Fruit fly (Drosophila melanogaster): Measurements from ENCODE around the gene wtrw.

wtrw gene

DNA sequence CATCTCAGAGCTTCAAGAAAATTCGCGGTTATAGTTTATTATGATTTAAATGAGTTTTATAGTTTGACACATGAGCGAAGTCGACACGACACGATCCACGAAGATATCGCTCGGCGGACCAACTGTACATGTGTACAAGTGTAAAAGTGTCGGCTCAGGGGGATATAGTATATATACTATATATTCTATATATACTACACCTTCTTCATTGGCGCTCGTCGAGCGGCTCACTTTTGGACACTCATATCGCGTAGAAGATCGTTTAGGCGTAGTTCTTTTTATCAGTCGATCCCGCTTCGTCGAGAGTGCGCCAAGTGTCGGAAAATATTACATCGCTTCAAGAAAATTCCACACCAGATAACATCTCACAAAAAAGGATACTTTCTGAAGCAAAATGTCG is at the start of gene wtrw:
Gene wtrw (plus strand): TSS at position 301 of the 400 bp plus-strand sequence.
- TF ChIP-seq EcR (GFP tag; optimal IDR thresholded peaks at IDR 0.05) (no peak), psq (optimal IDR thresholded peaks at IDR 0.05) (no peak), CG8478 (optimal IDR thresholded peaks at IDR 0.05) (no peak), pan (optimal IDR thresholded peaks at IDR 0.05) (no peak), Dll (optimal IDR thresholded peaks at IDR 0.05) (no peak), usp (GFP tag; optimal IDR thresholded peaks at IDR 0.05) (no peak)

DNA sequence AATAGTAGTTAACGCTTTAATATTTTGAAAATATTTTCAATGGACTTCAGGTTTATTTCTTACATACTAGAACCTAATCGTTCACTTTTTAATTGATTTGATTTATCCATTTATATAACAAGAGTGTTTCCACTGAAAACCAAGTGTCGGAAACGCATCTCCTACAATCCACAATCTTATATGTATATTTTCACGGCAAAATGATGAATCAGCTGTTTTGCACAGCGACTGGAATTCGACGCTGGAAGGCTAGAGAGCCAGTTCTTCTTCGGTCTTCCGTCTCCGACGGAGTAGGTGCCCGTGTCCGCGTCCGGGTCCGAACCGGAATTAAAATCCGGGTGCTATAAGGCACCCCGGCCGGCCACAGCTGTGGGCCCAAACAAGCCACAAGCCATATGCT is 6.7 kb upstream of the wtrw start:
- TF ChIP-seq EcR (GFP tag; optimal IDR thresholded peaks at IDR 0.05) (no peak), pan (optimal IDR thresholded peaks at IDR 0.05) (no peak), psq (optimal IDR thresholded peaks at IDR 0.05) (no peak)

DNA sequence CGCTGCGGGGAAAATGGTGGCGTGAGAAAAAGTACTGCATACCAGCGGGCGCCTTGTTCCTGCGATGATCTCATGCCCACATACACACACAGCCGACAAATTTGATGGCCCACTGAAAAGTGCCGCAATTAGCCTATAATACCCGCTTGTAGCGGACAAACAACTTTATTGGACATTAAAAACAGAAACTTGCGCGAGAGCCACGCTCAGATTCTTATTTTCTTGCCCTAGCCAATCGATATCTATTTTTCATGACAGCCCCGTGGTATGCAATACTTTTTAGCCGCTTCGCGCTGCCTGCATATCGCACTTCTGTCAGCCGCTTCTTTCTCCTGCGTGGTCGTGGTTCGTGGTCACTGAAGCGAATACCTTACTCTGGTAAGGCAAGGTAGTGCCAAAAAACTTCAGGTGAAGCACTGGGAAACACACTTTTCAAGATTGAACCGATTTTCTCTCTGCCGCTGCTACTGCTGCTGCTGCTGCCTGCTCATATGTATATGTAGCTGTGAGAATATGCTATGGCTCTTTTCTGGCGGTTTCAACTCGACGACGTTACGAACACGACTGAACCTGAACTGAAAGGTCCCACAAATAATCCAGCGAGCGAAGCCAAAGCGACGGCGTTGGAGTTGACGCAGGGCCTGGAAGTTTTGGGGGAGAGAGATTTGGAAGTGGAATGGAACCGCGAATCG is 4.8 kb upstream of the wtrw start, which contains the start of gene CG17816:
Gene CG17816 (minus strand): TSS at position 567 of the 692 bp plus-strand sequence.
- TF ChIP-seq Dll (optimal IDR thresholded peaks at IDR 0.05) (peak; percentile 26), CG8478 (optimal IDR thresholded peaks at IDR 0.05) (no peak)

DNA sequence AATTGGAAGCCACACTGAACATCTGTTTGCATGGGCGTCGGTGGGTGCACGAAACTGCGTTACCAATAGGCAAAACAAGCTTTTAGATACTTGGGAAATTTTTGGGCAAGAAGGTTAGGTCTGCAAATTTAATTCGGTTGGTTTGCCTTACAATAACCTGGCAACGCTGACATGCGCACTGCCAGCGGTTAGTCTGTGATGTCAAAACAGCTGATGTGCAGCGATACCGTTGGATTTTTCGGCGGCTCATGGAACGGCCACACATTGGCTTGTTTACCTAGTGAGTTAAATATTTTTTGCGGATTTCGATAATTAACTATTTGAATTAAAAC is 4.3 kb upstream of the wtrw start, which contains the start of gene ArgRS-m:
Gene ArgRS-m (plus strand): TSS at position 187 of the 332 bp plus-strand sequence.
- TF ChIP-seq usp (GFP tag; optimal IDR thresholded peaks at IDR 0.05) (no peak), Dll (optimal IDR thresholded peaks at IDR 0.05) (no peak), psq (optimal IDR thresholded peaks at IDR 0.05) (no peak), CG8478 (optimal IDR thresholded peaks at IDR 0.05) (no peak), EcR (GFP tag; optimal IDR thresholded peaks at IDR 0.05) (no peak), pan (optimal IDR thresholded peaks at IDR 0.05) (no peak)

DNA sequence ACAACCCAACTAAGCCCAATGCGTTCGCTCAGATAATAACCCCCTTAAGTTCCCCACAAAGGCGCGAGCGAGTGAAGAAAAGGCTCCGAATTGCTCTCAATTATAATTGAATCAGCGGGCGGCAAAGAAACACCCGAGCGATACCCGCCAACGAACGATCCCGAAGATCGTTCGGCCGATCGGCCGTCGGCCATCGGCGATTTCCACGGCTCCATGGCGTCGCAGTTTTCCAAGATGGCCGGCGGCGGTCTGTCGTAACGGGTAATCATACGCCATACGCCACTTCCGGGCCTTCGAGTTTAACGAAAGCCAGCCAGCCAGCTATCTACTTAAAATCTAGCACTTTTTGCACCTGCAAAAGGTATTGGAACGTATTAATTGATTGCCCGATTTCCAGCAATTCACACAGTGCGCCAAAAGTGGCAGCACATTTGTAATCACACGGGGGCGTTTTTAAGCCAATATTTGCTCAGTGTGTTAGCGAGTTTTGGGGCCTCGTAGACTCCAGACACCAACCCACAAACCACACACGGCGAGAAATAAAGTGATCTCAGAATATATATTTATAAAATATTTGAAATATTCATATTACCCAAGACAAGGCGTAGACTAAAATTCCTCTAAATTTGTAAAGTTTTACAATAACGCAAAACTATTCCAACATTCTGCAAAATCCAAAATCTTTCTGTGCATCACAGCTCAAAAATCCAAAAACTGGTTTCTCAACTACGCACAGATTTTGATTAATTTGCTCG is 1.3 kb downstream of the wtrw start:
- no peak for TF ChIP-seq usp (GFP tag; optimal IDR thresholded peaks at IDR 0.05)

DNA sequence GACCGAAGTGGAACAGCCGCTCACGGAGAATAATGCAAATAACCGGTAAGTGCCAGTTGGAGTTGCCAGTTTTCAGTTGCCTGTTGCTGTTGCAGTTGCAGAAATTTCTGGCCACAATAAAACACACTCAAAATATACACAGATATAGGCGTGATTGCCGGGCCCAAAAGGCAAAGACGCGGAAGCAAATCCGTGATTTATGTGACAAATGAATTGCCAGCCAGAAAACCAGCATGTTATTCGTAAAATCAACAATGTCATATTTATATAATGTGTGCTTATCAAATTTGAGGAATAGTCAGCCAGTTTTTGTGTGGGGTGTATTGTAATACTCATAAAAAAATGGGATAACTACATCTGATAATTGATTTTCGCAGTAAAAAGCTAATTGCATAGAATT is 3.5 kb downstream of the wtrw start:
- TF ChIP-seq psq (optimal IDR thresholded peaks at IDR 0.05), result no peak
- TF ChIP-seq usp (GFP tag; optimal IDR thresholded peaks at IDR 0.05), result no peak
- no peak for TF ChIP-seq EcR (GFP tag; optimal IDR thresholded peaks at IDR 0.05)
- TF ChIP-seq pan (optimal IDR thresholded peaks at IDR 0.05), result no peak
- TF ChIP-seq Dll (optimal IDR thresholded peaks at IDR 0.05), result no peak
- TF ChIP-seq CG8478 (optimal IDR thresholded peaks at IDR 0.05), result no peak

DNA sequence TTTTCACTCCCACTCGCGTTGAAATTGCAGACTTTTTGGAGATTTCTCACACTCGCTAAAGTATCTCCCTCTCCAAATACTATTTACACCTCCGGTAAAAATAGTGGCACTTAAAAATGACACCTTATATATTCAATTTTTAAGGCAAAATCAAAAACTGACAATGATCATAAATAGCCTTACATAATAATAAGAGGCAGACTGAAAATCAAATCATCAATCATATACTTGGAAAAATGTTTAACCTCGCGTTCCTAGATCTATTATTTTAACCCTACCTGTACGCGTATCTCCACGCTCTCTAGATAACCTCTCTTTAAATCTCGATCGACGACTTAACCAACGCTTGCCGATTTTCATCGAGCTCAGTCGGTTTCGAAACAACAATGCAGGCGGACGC is 4.3 kb downstream of the wtrw start:
- TF ChIP-seq EcR (GFP tag; optimal IDR thresholded peaks at IDR 0.05) (no peak), Dll (optimal IDR thresholded peaks at IDR 0.05) (no peak), psq (optimal IDR thresholded peaks at IDR 0.05) (no peak), usp (GFP tag; optimal IDR thresholded peaks at IDR 0.05) (no peak), CG8478 (optimal IDR thresholded peaks at IDR 0.05) (no peak), pan (optimal IDR thresholded peaks at IDR 0.05) (no peak)

DNA sequence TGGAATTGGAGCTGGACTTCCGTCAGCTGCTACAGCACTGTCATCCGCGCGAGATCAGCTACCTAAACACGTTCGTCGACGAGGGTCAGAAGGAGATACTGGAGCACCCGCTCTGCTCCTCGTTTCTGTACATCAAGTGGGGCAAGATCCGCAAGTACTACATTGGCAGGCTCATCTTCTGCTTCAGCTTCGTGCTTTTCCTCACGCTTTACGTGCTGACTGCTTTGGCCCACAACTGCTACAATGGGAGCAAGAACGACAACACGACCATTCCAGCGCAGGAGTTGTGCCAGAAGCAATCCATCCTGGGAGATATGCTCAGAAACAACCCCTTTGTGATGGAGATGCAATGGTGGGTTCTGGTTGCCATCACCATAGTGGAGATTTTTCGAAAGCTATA is 8.1 kb downstream of the wtrw start:
- TF ChIP-seq EcR (GFP tag; optimal IDR thresholded peaks at IDR 0.05) (no peak), CG8478 (optimal IDR thresholded peaks at IDR 0.05) (no peak), psq (optimal IDR thresholded peaks at IDR 0.05) (no peak), pan (optimal IDR thresholded peaks at IDR 0.05) (no peak), usp (GFP tag; optimal IDR thresholded peaks at IDR 0.05) (no peak), Dll (optimal IDR thresholded peaks at IDR 0.05) (no peak)

DNA sequence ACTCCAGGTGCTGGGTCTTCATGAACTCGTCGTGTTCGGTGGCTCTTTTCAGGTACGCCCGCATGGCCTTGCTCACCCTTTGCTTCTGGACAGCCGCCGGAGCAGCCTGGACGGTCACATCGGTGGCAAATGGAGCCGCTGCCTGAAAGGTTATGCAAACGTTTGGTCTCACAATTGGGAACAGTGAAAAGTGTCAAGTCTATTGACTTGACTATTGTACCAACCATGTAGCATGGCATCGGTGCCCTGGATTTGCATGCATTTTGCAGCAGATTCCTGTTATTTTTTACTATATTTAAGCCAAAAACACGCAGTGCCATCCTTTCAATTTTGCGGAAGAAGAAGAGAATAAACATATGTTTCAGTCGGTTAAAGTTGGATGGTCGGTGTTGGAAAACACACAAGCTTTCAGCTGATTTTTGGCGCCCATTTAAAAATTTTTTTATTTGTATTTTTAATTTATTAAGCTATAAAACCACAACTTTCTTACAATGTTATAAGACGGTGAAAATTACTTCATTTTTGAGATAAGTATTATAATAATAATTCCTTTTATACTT is 11.3 kb downstream of the wtrw start, which contains the start of gene mRpS9:
Gene mRpS9 (minus strand): TSS at position 355 of the 560 bp plus-strand sequence.
- TF ChIP-seq pan (optimal IDR thresholded peaks at IDR 0.05) (no peak), psq (optimal IDR thresholded peaks at IDR 0.05) (no peak), CG8478 (optimal IDR thresholded peaks at IDR 0.05) (no peak), EcR (GFP tag; optimal IDR thresholded peaks at IDR 0.05) (no peak), Dll (optimal IDR thresholded peaks at IDR 0.05) (no peak), usp (GFP tag; optimal IDR thresholded peaks at IDR 0.05) (no peak)

DNA sequence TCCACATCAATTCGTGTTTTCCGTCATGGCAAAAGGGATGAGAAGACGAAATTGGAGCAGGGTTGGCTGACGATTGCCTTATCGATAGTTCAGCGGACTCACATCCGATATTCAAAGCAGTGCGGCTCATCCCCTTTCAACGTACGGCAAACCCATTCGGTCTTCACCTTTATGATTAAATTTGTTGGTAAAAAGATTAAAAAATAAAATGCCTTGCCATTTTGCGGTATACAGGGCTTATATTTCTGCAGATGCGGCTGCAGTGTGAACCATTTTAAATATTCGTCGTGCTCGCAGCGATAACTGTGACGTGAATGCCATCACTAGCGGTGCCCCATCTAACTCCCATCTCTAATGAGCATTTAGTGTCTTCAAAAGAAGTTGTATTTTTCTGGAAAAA is 16.2 kb downstream of the wtrw start, which contains the start of the genes Taf7 and EMC1:
Gene Taf7 (plus strand): TSS at position 23 of the 400 bp plus-strand sequence.
Gene EMC1 (minus strand): TSS at position 53 of the 400 bp plus-strand sequence.
- TF ChIP-seq EcR (GFP tag; optimal IDR thresholded peaks at IDR 0.05) (no peak), CG8478 (optimal IDR thresholded peaks at IDR 0.05) (no peak), usp (GFP tag; optimal IDR thresholded peaks at IDR 0.05) (no peak), Dll (optimal IDR thresholded peaks at IDR 0.05) (no peak)

DNA sequence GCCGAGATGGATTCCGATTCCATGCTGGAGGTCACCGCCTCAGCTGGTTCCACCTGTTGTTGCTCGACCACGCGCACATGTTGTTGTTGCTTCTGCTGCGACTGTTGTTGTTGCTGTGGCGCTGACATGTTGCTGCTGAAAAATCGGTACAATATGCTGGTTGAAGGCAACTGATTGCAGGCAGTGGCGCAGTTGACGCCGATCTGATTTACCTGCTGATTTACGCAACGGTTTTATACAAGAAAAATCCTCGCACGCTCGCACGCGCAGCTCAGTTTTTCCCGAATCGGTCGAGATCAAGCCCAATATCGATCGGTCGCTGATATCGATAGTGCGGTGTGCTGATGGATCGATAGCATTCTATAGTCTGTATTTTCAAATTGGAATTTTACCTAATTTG is 20.4 kb downstream of the wtrw start, which contains the start of gene Prat:
Gene Prat (minus strand): TSS at position 298 of the 400 bp plus-strand sequence.
- TF ChIP-seq CG8478 (optimal IDR thresholded peaks at IDR 0.05) (no peak), usp (GFP tag; optimal IDR thresholded peaks at IDR 0.05) (no peak), EcR (GFP tag; optimal IDR thresholded peaks at IDR 0.05) (no peak), Dll (optimal IDR thresholded peaks at IDR 0.05) (no peak), psq (optimal IDR thresholded peaks at IDR 0.05) (no peak), pan (optimal IDR thresholded peaks at IDR 0.05) (no peak)

DNA sequence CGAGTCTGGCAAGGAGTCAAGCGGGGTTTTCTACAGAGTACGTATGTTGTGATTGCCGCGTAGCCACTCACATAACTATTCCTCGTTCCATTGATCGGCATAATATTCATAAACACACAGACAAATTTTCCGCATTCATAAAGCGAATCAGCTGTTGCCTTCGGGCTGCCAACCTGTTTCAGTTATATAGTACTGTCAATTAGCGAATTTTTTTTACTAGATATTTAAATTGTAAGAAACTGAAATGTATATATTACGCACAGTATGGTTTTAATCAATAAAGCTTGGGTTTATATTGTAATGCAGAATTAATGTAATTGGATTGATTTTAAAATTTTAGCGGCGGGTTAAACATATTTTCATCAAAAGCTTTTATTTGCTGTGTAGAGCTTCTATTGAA is 22.0 kb downstream of the wtrw start, which contains the start of gene Rfk:
Gene Rfk (minus strand): TSS at position 152 of the 400 bp plus-strand sequence.
- TF ChIP-seq usp (GFP tag; optimal IDR thresholded peaks at IDR 0.05), result no peak
- TF ChIP-seq psq (optimal IDR thresholded peaks at IDR 0.05), result no peak
- no peak for TF ChIP-seq Dll (optimal IDR thresholded peaks at IDR 0.05)
- TF ChIP-seq pan (optimal IDR thresholded peaks at IDR 0.05), result no peak
- TF ChIP-seq CG8478 (optimal IDR thresholded peaks at IDR 0.05), result no peak
- TF ChIP-seq EcR (GFP tag; optimal IDR thresholded peaks at IDR 0.05), result no peak
